Worm (Caenorhabditis elegans): ENCODE results near the gene abu-10.
A peak's percentile ranks its signal among the peaks of the same experiment; 100 is the strongest.

Gene abu-10

ce11 chrX:3837752-3838159, 39.8 kb downstream of the abu-10 start:
- TF ChIP-seq cebp-1 (GFP tag; IDR thresholded peaks at IDR 0.05) (no peak), cebp-1 (tag; optimal IDR thresholded peaks at IDR 0.05) (peak; percentile 43), ceh-27 (GFP tag; optimal IDR thresholded peaks at IDR 0.05) (peak; percentile 2), ccch-3 (GFP tag; optimal IDR thresholded peaks at IDR 0.05) (no peak)

ce11 chrX:3838670-3839069, 40.7 kb downstream of the abu-10 start:
- peak; percentile 30 for TF ChIP-seq lin-40 (tag; optimal IDR thresholded peaks at IDR 0.05)
- no peak for TF ChIP-seq ceh-58 (GFP tag; IDR thresholded peaks at IDR 0.05)

ce11 chrX:3839172-3839571, 41.2 kb downstream of the abu-10 start:
- TF ChIP-seq ceh-27 (GFP tag; optimal IDR thresholded peaks at IDR 0.05): no peak
- no peak for TF ChIP-seq dpff-1 (tag; optimal IDR thresholded peaks at IDR 0.05)
- TF ChIP-seq K12H6.12 (tag; optimal IDR thresholded peaks at IDR 0.05): peak; percentile 45
- no peak for TF ChIP-seq nfyb-1 (GFP tag; IDR thresholded peaks at IDR 0.05)
- peak; percentile 46 for TF ChIP-seq somi-1 (GFP tag; optimal IDR thresholded peaks at IDR 0.05)

ce11 chrX:3842398-3842896, 44.5 kb downstream of the abu-10 start, which contains the start of gene ttr-48:
Gene ttr-48, minus strand, starts transcription at chrX:3842448.
- TF ChIP-seq nhr-80 (tag; optimal IDR thresholded peaks at IDR 0.05) (peak; percentile 76), egrh-3 (GFP tag; IDR thresholded peaks at IDR 0.05) (no peak), cebp-1 (GFP tag; IDR thresholded peaks at IDR 0.05) (no peak), cebp-1 (tag; optimal IDR thresholded peaks at IDR 0.05) (peak; percentile 2)
